Worm (Caenorhabditis elegans) whole organism, L4 larva: ENCODE results near the gene K06A4.10.

Source experiments
- F49E8.2 ChIP-seq: sonication (generic microtip); optimal IDR thresholded peaks from 2 replicates; lab custom pipeline; 2016; ENCODE audit warnings: missing compliant biosample characterization, mild to moderate bottlenecking, missing genetic modification characterization, borderline replicate concordance
- aha-1 ChIP-seq: fragments of 150-350 bp; peaks from one replicate; lab custom pipeline; 2014; ENCODE audit warnings: missing biosample characterization, missing genetic modification characterization
- ceh-62 ChIP-seq: sonication (generic microtip); optimal IDR thresholded peaks from 2 replicates; lab custom pipeline; 2017; ENCODE audit warnings: missing biosample characterization, missing genetic modification characterization
- daf-16 ChIP-seq, 3 experiments: sonication (generic microtip); optimal IDR thresholded peaks; 2 replicates each; lab custom pipeline; 2016 to 2017; ENCODE audit warnings: missing genetic modification characterization in 3 of 3, missing genetic modification reagents in 3 of 3, mild to moderate bottlenecking in 2 of 3, missing compliant biosample characterization in 2 of 3, missing biosample characterization in 1 of 3, moderate library complexity in 1 of 3
- egl-43 ChIP-seq: fragments of 200-800 bp; sonication (Bioruptor generic); IDR thresholded peaks from 2 replicates; pipeline ENCODE4 v1.3.6; 2022; ENCODE audit warnings: missing genetic modification reagents, missing genetic modification characterization, missing compliant biosample characterization
- lin-29 ChIP-seq: fragments of 200-800 bp; sonication (Bioruptor generic); IDR thresholded peaks from 2 replicates; pipeline ENCODE4 v1.3.6; 2022; ENCODE audit warnings: missing genetic modification reagents, missing genetic modification characterization, missing compliant biosample characterization
- mdt-29 ChIP-seq: fragments of 200-800 bp; sonication (Bioruptor generic); IDR thresholded peaks from 2 replicates; pipeline ENCODE4 v1.3.6; 2022; ENCODE audit warnings: missing genetic modification reagents, missing genetic modification characterization, missing compliant biosample characterization
- mes-2 ChIP-seq: sonication (generic microtip); optimal IDR thresholded peaks from 2 replicates; lab custom pipeline; 2016; ENCODE audit warnings: missing genotype, mild to moderate bottlenecking, missing genetic modification characterization, missing compliant biosample characterization; ENCODE audit not compliant: poor library complexity, severe bottlenecking
- nhr-111 ChIP-seq: fragments of 200-800 bp; sonication (Bioruptor generic); optimal IDR thresholded peaks from 2 replicates; lab custom pipeline; 2018; ENCODE audit warnings: mild to moderate bottlenecking, missing genetic modification characterization, missing compliant biosample characterization
- nhr-237 ChIP-seq: sonication (generic microtip); optimal IDR thresholded peaks from 2 replicates; lab custom pipeline; 2017; ENCODE audit warnings: missing biosample characterization, missing genetic modification characterization
- pha-4 ChIP-seq, 2 experiments: fragments of 150-350 bp in 1 of 2; fragments of 200-800 bp in 1 of 2; sonication (Bioruptor generic) in 1 of 2; IDR thresholded peaks in 1 of 2; optimal IDR thresholded peaks in 1 of 2; 2 replicates each; pipeline versions ENCODE4 v1.3.6 to Lab custom; 2014 to 2022; ENCODE audit warnings: missing genetic modification characterization in 2 of 2, missing genetic modification reagents in 2 of 2, missing biosample characterization in 1 of 2, missing compliant biosample characterization in 1 of 2
- pqm-1 ChIP-seq: sonication (generic microtip); optimal IDR thresholded peaks from 2 replicates; lab custom pipeline; 2017; ENCODE audit warnings: missing biosample characterization, missing genetic modification characterization
- tag-97 ChIP-seq: fragments of 200-800 bp; sonication (Bioruptor generic); IDR thresholded peaks from 2 replicates; pipeline ENCODE4 v1.3.6; 2022; ENCODE audit warnings: missing genetic modification characterization, missing compliant biosample characterization

K06A4.10 gene

DNA sequence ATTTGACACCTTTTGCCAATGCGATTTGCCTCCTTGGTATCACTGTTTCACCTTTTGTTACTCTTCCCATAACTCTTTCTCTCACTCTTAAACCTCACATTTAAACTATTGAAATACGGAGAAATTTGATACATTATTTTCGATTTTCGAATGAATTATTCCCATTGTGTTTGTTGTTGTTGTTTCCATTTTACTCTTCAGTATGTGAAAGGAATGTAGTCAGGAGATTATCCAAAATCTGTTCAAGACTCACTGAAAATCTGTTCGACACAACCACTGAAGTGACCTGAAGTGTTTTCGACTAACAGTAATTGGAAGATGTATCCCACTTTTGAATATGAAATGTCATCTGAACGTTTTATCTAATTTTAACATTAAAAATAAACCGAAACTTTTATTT, 48.6 kb downstream of the K06A4.10 start:
- TF ChIP-seq ceh-62: no peak
- no peak for TF ChIP-seq tag-97 (GFP tag; lab: Robert Waterston, UW)
- TF ChIP-seq aha-1: peak; percentile 94
- TF ChIP-seq, all 104 proteins: peak for 1

DNA sequence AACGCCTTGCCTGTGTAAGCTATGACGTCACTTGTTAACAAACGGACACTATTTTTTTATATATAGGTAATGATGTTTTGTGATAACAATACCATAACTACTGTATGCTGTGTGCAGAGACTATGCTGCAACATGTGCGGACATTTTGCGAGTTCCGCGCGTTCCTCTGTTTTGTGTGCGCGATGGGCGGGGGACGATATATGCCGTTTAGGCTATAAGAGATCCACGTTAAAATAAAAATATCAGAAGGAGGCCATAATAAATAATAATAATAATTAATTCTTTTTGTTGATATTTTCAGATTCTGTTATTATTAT, 49.6 kb downstream of the K06A4.10 start:
- peak; percentile 24 for TF ChIP-seq mes-2 (tag; lab: Kevin White, UChicago)
- TF ChIP-seq mdt-29 (GFP tag; lab: Robert Waterston, UW): no peak
- TF ChIP-seq F49E8.2 (tag; lab: Kevin White, UChicago): peak; percentile 26
- no peak for TF ChIP-seq pqm-1 (tag; lab: Kevin White, UChicago)
- no peak for TF ChIP-seq daf-16 (GFP tag; optimal IDR thresholded peaks at IDR 0.05; lab: Kevin White, UChicago)
- TF ChIP-seq daf-16 (tag; optimal IDR thresholded peaks at IDR 0.05; lab: Kevin White, UChicago): no peak
- no peak for TF ChIP-seq nhr-237 (tag; lab: Kevin White, UChicago)
- no peak for TF ChIP-seq lin-29 (GFP tag; lab: Robert Waterston, UW)
- no peak for TF ChIP-seq pha-4 (GFP tag; IDR thresholded peaks at IDR 0.05; lab: Robert Waterston, UW)
- TF ChIP-seq pha-4 (tag; optimal IDR thresholded peaks at IDR 0.05; lab: Kevin White, UChicago): no peak
- TF ChIP-seq nhr-111 (GFP tag; lab: Kevin White, UChicago): no peak
- no peak for TF ChIP-seq egl-43
